Fruit fly (Drosophila melanogaster) S2 (cell line): ENCODE measurements around the gene Arl2.

Experiments used
- CG8478 ChIP-seq: fragments of >200 bp; optimal IDR thresholded peaks from 2 replicates; lab custom pipeline; 2018
- CTCF ChIP-seq, 2 experiments: fragments of >200 bp; optimal IDR thresholded peaks; 2 replicates each; lab custom pipeline; 2018

dm6 chr3R:8355579-8355978, 14.7 kb downstream of the Arl2 start:
- no peak for TF ChIP-seq CG8478 (lab: Kevin White, UChicago)
- no peak for TF ChIP-seq CTCF (optimal IDR thresholded peaks at IDR 0.05; lab: Kevin White, UChicago)
